Fruit fly (Drosophila melanogaster) whole organism, embryonic: Measurements from ENCODE around the gene CG8851.

Source experiments
- Awh ChIP-seq: fragments of 200-800 bp; sonication (Bioruptor generic); IDR thresholded peaks from 2 replicates; pipeline ENCODE4, ENCODE4 v1.3.6; 2022; ENCODE audit warnings: missing biosample characterization, missing genetic modification characterization
- CG11093 ChIP-seq: fragments of 200-800 bp; sonication (Bioruptor generic); IDR thresholded peaks from 3 replicates; pipeline ENCODE4 v1.3.6; 2022; ENCODE audit warnings: missing biosample characterization, missing genetic modification characterization
- CG11456 ChIP-seq: fragments of 200-800 bp; sonication (Bioruptor generic); IDR thresholded peaks from 3 replicates; pipeline ENCODE4 v1.3.6; 2022; ENCODE audit warnings: missing biosample characterization, missing genetic modification characterization
- CG1233 ChIP-seq: fragments of 200-800 bp; sonication (Bioruptor generic); optimal IDR thresholded peaks from 4 replicates; lab custom pipeline; 2018; ENCODE audit warnings: missing biosample characterization, mild to moderate bottlenecking, missing genetic modification characterization
- CG13296 ChIP-seq: fragments of 200-800 bp; sonication (Bioruptor generic); optimal IDR thresholded peaks from 3 replicates; lab custom pipeline; 2018; ENCODE audit warnings: missing biosample characterization, mild to moderate bottlenecking, missing genetic modification characterization
- CG13424 ChIP-seq: fragments of 200-800 bp; sonication (Bioruptor generic); optimal IDR thresholded peaks from 2 replicates; lab custom pipeline; 2019; ENCODE audit warnings: missing biosample characterization, mild to moderate bottlenecking, missing genetic modification characterization, moderate library complexity
- CG14710 ChIP-seq: fragments of 200-800 bp; sonication (Bioruptor generic); optimal IDR thresholded peaks from 3 replicates; lab custom pipeline; 2019; ENCODE audit warnings: missing biosample characterization, mild to moderate bottlenecking, missing genetic modification characterization, moderate library complexity
- CG15601 ChIP-seq: fragments of 200-800 bp; sonication (Bioruptor generic); optimal IDR thresholded peaks from 3 replicates; lab custom pipeline; 2019; ENCODE audit warnings: missing biosample characterization, mild to moderate bottlenecking, missing genetic modification characterization, moderate library complexity
- CG17359 ChIP-seq: fragments of 200-800 bp; sonication (Bioruptor generic); optimal IDR thresholded peaks from 3 replicates; lab custom pipeline; 2018; ENCODE audit warnings: missing biosample characterization, mild to moderate bottlenecking, missing genetic modification characterization, moderate library complexity
- CG17829 ChIP-seq: fragments of 200-800 bp; optimal IDR thresholded peaks from 2 replicates; lab custom pipeline; 2019; ENCODE audit warnings: missing biosample characterization, mild to moderate bottlenecking, missing genetic modification characterization, moderate library complexity
- CG2129 ChIP-seq: fragments of 200-800 bp; sonication (Bioruptor generic); IDR thresholded peaks from 2 replicates; pipeline ENCODE4 v1.3.6; 2022; ENCODE audit warnings: missing biosample characterization, missing genetic modification characterization; ENCODE audit not compliant: partially characterized antibody
- CG2678 ChIP-seq: fragments of 200-800 bp; sonication (Bioruptor generic); optimal IDR thresholded peaks from 3 replicates; lab custom pipeline; 2019; ENCODE audit warnings: missing biosample characterization, mild to moderate bottlenecking, missing genetic modification characterization, moderate library complexity
- CG2712 ChIP-seq: fragments of 200-800 bp; optimal IDR thresholded peaks from 3 replicates; lab custom pipeline; 2019; ENCODE audit warnings: missing biosample characterization, mild to moderate bottlenecking, missing genetic modification characterization, moderate library complexity
- CG31441 ChIP-seq: fragments of 200-800 bp; sonication (Bioruptor generic); IDR thresholded peaks from 2 replicates; pipeline ENCODE4 v1.3.6; 2022; ENCODE audit warnings: missing biosample characterization, missing genetic modification characterization
- CG32767 ChIP-seq: fragments of 200-800 bp; sonication (Bioruptor generic); IDR thresholded peaks from 2 replicates; pipeline ENCODE4 v1.3.6; 2022; ENCODE audit warnings: missing biosample characterization, missing genetic modification characterization
- CG4404 ChIP-seq: fragments of 200-800 bp; sonication (Bioruptor generic); IDR thresholded peaks from 2 replicates; pipeline ENCODE4 v1.3.6; 2022; ENCODE audit warnings: missing biosample characterization, missing genetic modification characterization
- CG6272 ChIP-seq: fragments of 200-800 bp; sonication (Bioruptor generic); IDR thresholded peaks from 2 replicates; pipeline ENCODE4 v1.3.6; 2022; ENCODE audit warnings: missing biosample characterization, missing genetic modification characterization
- CG7786 ChIP-seq: fragments of 200-800 bp; sonication (Bioruptor generic); optimal IDR thresholded peaks from 2 replicates; lab custom pipeline; 2016; ENCODE audit warnings: missing biosample characterization, missing genetic modification characterization
- CG8281 ChIP-seq: fragments of 200-800 bp; sonication (Bioruptor generic); optimal IDR thresholded peaks from 2 replicates; lab custom pipeline; 2018; ENCODE audit warnings: missing biosample characterization, mild to moderate bottlenecking, missing genetic modification characterization, moderate library complexity
- CG8359 ChIP-seq: fragments of 200-800 bp; sonication (Bioruptor generic); optimal IDR thresholded peaks from 2 replicates; lab custom pipeline; 2017; ENCODE audit warnings: missing biosample characterization, mild to moderate bottlenecking, missing genetic modification characterization, borderline replicate concordance
- CG8478 ChIP-seq: fragments of >200 bp; optimal IDR thresholded peaks from 2 replicates; lab custom pipeline; 2018
- CG8765 ChIP-seq: fragments of 200-800 bp; sonication (Bioruptor generic); IDR thresholded peaks from 2 replicates; pipeline ENCODE4 v1.3.6; 2022; ENCODE audit warnings: missing biosample characterization, missing genetic modification characterization
- CG8924 ChIP-seq: fragments of 200-800 bp; optimal IDR thresholded peaks from 3 replicates; lab custom pipeline; 2019; ENCODE audit warnings: missing biosample characterization, mild to moderate bottlenecking, missing genetic modification characterization, moderate library complexity
- CG9797 ChIP-seq: fragments of 200-800 bp; sonication (Bioruptor generic); optimal IDR thresholded peaks from 3 replicates; lab custom pipeline; 2018; ENCODE audit warnings: missing biosample characterization, mild to moderate bottlenecking, missing genetic modification characterization
- D19A ChIP-seq: fragments of 200-800 bp; optimal IDR thresholded peaks from 3 replicates; lab custom pipeline; 2019; ENCODE audit warnings: missing biosample characterization, mild to moderate bottlenecking, missing genetic modification characterization, moderate library complexity
- E2f1 ChIP-seq: fragments of 200-800 bp; sonication (Bioruptor generic); IDR thresholded peaks from 2 replicates; pipeline ENCODE4 v1.3.6; 2022; ENCODE audit warnings: missing biosample characterization, missing genetic modification characterization
- Hr78 ChIP-seq, 2 experiments: fragments of 200-800 bp in 1 of 2; fragments of >200 bp in 1 of 2; sonication (Bioruptor generic) in 1 of 2; optimal IDR thresholded peaks; 2 replicates each; lab custom pipeline; 2017 to 2019; ENCODE audit warnings: missing biosample characterization in 2 of 2, missing genetic modification characterization in 2 of 2, mild to moderate bottlenecking in 1 of 2, moderate library complexity in 1 of 2
- Med ChIP-seq: fragments of 200-800 bp; sonication (Bioruptor generic); peaks from one replicate; lab custom pipeline; 2016; ENCODE audit warnings: missing biosample characterization, missing genetic modification characterization, mild to moderate bottlenecking, inconsistent platforms, moderate library complexity
- Nf-YB ChIP-seq: fragments of 200-800 bp; sonication (Bioruptor generic); optimal IDR thresholded peaks from 3 replicates; lab custom pipeline; 2019; ENCODE audit warnings: missing biosample characterization, mild to moderate bottlenecking, missing genetic modification characterization, moderate library complexity
- Scr ChIP-seq: fragments of 200-800 bp; sonication (Bioruptor generic); IDR thresholded peaks from 2 replicates; pipeline ENCODE4 v1.3.6; 2022; ENCODE audit warnings: missing biosample characterization, missing genetic modification characterization; ENCODE audit not compliant: partially characterized antibody
- Six4 ChIP-seq: fragments of 200-800 bp; sonication (Bioruptor generic); optimal IDR thresholded peaks from 2 replicates; lab custom pipeline; 2016; ENCODE audit warnings: missing biosample characterization, missing genetic modification characterization
- Sox102F ChIP-seq: fragments of 200-800 bp; sonication (Bioruptor generic); optimal IDR thresholded peaks from 2 replicates; lab custom pipeline; 2018; ENCODE audit warnings: missing biosample characterization, mild to moderate bottlenecking, missing genetic modification characterization, moderate library complexity
- Stat92E ChIP-seq, 3 experiments: fragments of >200 bp in 2 of 3; fragments of 200-800 bp in 1 of 3; sonication (Bioruptor generic) in 1 of 3; optimal IDR thresholded peaks; 2 replicates each; lab custom pipeline; 2017 to 2019; ENCODE audit warnings: missing biosample characterization in 3 of 3, missing genetic modification characterization in 3 of 3, mild to moderate bottlenecking in 1 of 3, moderate library complexity in 1 of 3
- amos ChIP-seq: fragments of 200-800 bp; sonication (Bioruptor generic); IDR thresholded peaks from 2 replicates; pipeline ENCODE4 v1.3.6; 2022; ENCODE audit warnings: missing biosample characterization, missing genetic modification characterization; ENCODE audit not compliant: partially characterized antibody
- cato ChIP-seq: fragments of 200-800 bp; sonication (Bioruptor generic); optimal IDR thresholded peaks from 2 replicates; lab custom pipeline; 2016; ENCODE audit warnings: missing biosample characterization, missing genetic modification characterization, borderline replicate concordance
- crp ChIP-seq, 2 experiments: fragments of 200-800 bp; sonication (Bioruptor generic); optimal IDR thresholded peaks; 2 replicates in 1 of 2; 3 replicates in 1 of 2; lab custom pipeline; 2017; ENCODE audit warnings: missing biosample characterization in 2 of 2, missing genetic modification characterization in 2 of 2, mild to moderate bottlenecking in 1 of 2, moderate library complexity in 1 of 2
- gem ChIP-seq: fragments of 200-800 bp; sonication (Bioruptor generic); optimal IDR thresholded peaks from 2 replicates; lab custom pipeline; 2019; ENCODE audit warnings: missing biosample characterization, mild to moderate bottlenecking, missing genetic modification characterization, moderate library complexity
- grau ChIP-seq: fragments of 200-800 bp; optimal IDR thresholded peaks from 3 replicates; lab custom pipeline; 2019; ENCODE audit warnings: missing biosample characterization, mild to moderate bottlenecking, missing genetic modification characterization, moderate library complexity
- jumu ChIP-seq: fragments of 200-800 bp; sonication (Bioruptor generic); optimal IDR thresholded peaks from 3 replicates; lab custom pipeline; 2016; ENCODE audit warnings: missing biosample characterization, missing genetic modification characterization
- phol ChIP-seq: fragments of 200-800 bp; sonication (Bioruptor generic); optimal IDR thresholded peaks from 3 replicates; lab custom pipeline; 2018; ENCODE audit warnings: missing biosample characterization, mild to moderate bottlenecking, missing genetic modification characterization, moderate library complexity
- prd ChIP-seq, 3 experiments: fragments of >200 bp in 2 of 3; fragments of 200-800 bp in 1 of 3; sonication (Bioruptor generic) in 1 of 3; optimal IDR thresholded peaks in 2 of 3; IDR thresholded peaks in 1 of 3; 2 replicates in 2 of 3; 3 replicates in 1 of 3; pipeline versions ENCODE4 v1.3.6 to Lab custom; 2017 to 2022; ENCODE audit warnings: missing biosample characterization in 1 of 3, missing genetic modification characterization in 1 of 3
- scrt ChIP-seq: fragments of 200-800 bp; sonication (Bioruptor generic); optimal IDR thresholded peaks from 2 replicates; lab custom pipeline; 2018; ENCODE audit warnings: missing biosample characterization, mild to moderate bottlenecking, missing genetic modification characterization, moderate library complexity
- sens ChIP-seq: fragments of 200-800 bp; sonication (Bioruptor generic); peaks from one replicate; lab custom pipeline; 2016; ENCODE audit warnings: missing biosample characterization, missing genetic modification characterization
- seq ChIP-seq: fragments of 200-800 bp; sonication (Bioruptor generic); IDR thresholded peaks from 2 replicates; pipeline ENCODE4 v1.3.6; 2022; ENCODE audit warnings: missing biosample characterization, missing genetic modification characterization
- sna ChIP-seq: fragments of 200-800 bp; sonication (Bioruptor generic); IDR thresholded peaks from 2 replicates; pipeline ENCODE4 v1.3.6; 2022; ENCODE audit warnings: missing biosample characterization, missing genetic modification characterization; ENCODE audit not compliant: partially characterized antibody
- stc ChIP-seq: fragments of 200-800 bp; sonication (Bioruptor generic); IDR thresholded peaks from 2 replicates; pipeline ENCODE4 v1.3.6; 2022; ENCODE audit warnings: missing biosample characterization, missing genetic modification characterization
- wek ChIP-seq: fragments of 200-800 bp; sonication (Bioruptor generic); optimal IDR thresholded peaks from 3 replicates; lab custom pipeline; 2018; ENCODE audit warnings: missing biosample characterization, mild to moderate bottlenecking, missing genetic modification characterization, moderate library complexity

Gene CG8851

DNA sequence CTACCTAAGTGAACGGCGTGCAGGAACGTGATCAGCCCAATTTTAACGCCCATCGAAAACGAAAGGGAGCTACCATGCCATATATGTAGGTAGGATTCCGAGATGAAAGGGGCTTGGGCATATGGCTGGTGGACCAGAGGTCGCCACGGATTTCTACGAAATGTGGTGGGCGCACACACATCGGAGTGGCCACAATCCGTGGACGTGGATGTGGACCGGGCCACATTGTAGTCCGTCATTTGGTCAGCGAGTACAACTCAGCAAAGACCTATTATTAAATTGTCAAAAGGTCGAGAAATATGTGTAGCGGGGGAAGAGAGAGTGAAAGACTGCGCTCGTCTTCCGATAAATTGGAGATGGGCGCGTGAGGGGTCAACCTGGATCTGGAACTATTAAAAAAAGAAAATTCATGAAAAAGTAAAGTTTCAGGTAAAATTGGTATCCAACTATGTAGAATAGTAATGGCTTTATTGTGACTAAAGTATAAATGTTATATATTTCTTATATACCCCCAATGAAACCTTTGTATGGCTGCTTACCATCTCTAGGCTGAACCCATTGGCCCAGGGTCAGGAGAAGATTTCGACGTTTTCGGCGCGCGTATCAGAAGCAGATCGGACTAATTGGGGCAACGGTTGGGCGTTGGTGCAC lies 36.1 kb downstream of the CG8851 start (continued):
- TF ChIP-seq amos, result peak; percentile 26; the same call in 1 of the 2 replicates
- TF ChIP-seq CG7786 (GFP tag; lab: Kevin White, UChicago), result no peak
- no peak for TF ChIP-seq CG11456 (GFP tag; lab: Robert Waterston, UW)
- no peak for TF ChIP-seq crp (GFP tag; optimal IDR thresholded peaks at IDR 0.05; lab: Kevin White, UChicago)
- peak; percentile 46 for TF ChIP-seq Nf-YB
- TF ChIP-seq CG9797 (GFP tag; lab: Kevin White, UChicago), result no peak
- peak; percentile 78 for TF ChIP-seq CG4404
- peak; percentile 9 for TF ChIP-seq CG17359
- peak; percentile 50 for TF ChIP-seq Med
- peak; percentile 50 for TF ChIP-seq gem (tag; lab: Kevin White, UChicago)
- peak; percentile 48 for TF ChIP-seq phol (tag; lab: Kevin White, UChicago)
- no peak for TF ChIP-seq CG11093 (GFP tag; lab: Robert Waterston, UW)
- peak; percentile 59 for TF ChIP-seq CG2712 (tag; lab: Kevin White, UChicago)
- TF ChIP-seq wek (GFP tag; lab: Kevin White, UChicago), result no peak
- TF ChIP-seq grau, result no peak
- TF ChIP-seq CG2678 (tag; lab: Kevin White, UChicago), result peak; percentile 48
- 0 out of 2 replicates have a peak, but pooled peaks have one; percentile 25 for TF ChIP-seq sna (GFP tag; lab: Robert Waterston, UW)
- peak; percentile 23 for TF ChIP-seq Sox102F (GFP tag; lab: Kevin White, UChicago)
- TF ChIP-seq jumu, result no peak
- no peak for TF ChIP-seq CG13296 (GFP tag; lab: Kevin White, UChicago)
- TF ChIP-seq stc (GFP tag; lab: Robert Waterston, UW), result 0 out of 2 replicates have a peak, but pooled peaks have one; percentile 27
- TF ChIP-seq CG8478 (lab: Kevin White, UChicago), result no peak
- TF ChIP-seq CG17829, result peak; percentile 37
- no peak for TF ChIP-seq CG8281
- TF ChIP-seq scrt (GFP tag; lab: Kevin White, UChicago), result no peak
- TF ChIP-seq CG15601 (tag; lab: Kevin White, UChicago), result peak; percentile 13
- TF ChIP-seq sens (GFP tag; lab: Kevin White, UChicago), result peak; percentile 87
- TF ChIP-seq CG2129 (GFP tag; lab: Robert Waterston, UW), result peak; percentile 42; the same call in 1 of the 2 replicates
- TF ChIP-seq CG13424 (tag; lab: Kevin White, UChicago), result peak; percentile 16
- TF ChIP-seq CG8359 (GFP tag; lab: Kevin White, UChicago), result peak; percentile 36
- peak; percentile 27 for TF ChIP-seq CG1233
- peak; percentile 21 for TF ChIP-seq D19A (tag; lab: Kevin White, UChicago)
- TF ChIP-seq CG31441 (GFP tag; lab: Robert Waterston, UW), result peak; percentile 40; the same call in 1 of the 2 replicates
- TF ChIP-seq CG32767, result 0 out of 2 replicates have a peak, but pooled peaks have one; percentile 17
- 0 out of 2 replicates have a peak, but pooled peaks have one; percentile 8 for TF ChIP-seq E2f1 (GFP tag; lab: Robert Waterston, UW)
- TF ChIP-seq CG8924 (tag; lab: Kevin White, UChicago), result no peak
- TF ChIP-seq prd (optimal IDR thresholded peaks at IDR 0.05; lab: Kevin White, UChicago), result no peak
- TF ChIP-seq prd (GFP tag; IDR thresholded peaks at IDR 0.05; lab: Robert Waterston, UW), result peak; percentile 75
- peak; percentile 57 for TF ChIP-seq CG14710
- TF ChIP-seq Hr78 (GFP tag; optimal IDR thresholded peaks at IDR 0.05; lab: Kevin White, UChicago), result peak in 1 of 2 experiments; percentile 88
- peak in 1 of 3 experiments; percentile 50 for TF ChIP-seq Stat92E (GFP tag; optimal IDR thresholded peaks at IDR 0.05; lab: Kevin White, UChicago)
- peak; percentile 64 for TF ChIP-seq Scr
- TF ChIP-seq seq (GFP tag; lab: Robert Waterston, UW), result no peak
- peak; percentile 43; the same call in 1 of the 2 replicates for TF ChIP-seq Awh
- peak; percentile 44; the same call in 1 of the 2 replicates for TF ChIP-seq CG8765 (GFP tag; lab: Robert Waterston, UW)
- TF ChIP-seq cato (GFP tag; lab: Kevin White, UChicago), result peak; percentile 7
- TF ChIP-seq CG6272 (GFP tag; lab: Robert Waterston, UW), result peak; percentile 44; the same call in 1 of the 2 replicates
- TF ChIP-seq Six4, result no peak
